Worm (Caenorhabditis elegans) whole organism, late embryonic: ENCODE measurements around the gene nasp-2.

Source experiments
- C08G9.2 ChIP-seq: sonication (generic microtip); optimal IDR thresholded peaks from 2 replicates; lab custom pipeline; 2016; ENCODE audit warnings: mild to moderate bottlenecking, missing genetic modification characterization, moderate library complexity, missing compliant biosample characterization
- C38D4.7 ChIP-seq: fragments of 200-800 bp; sonication (Bioruptor generic); optimal IDR thresholded peaks from 2 replicates; lab custom pipeline; 2018; ENCODE audit warnings: mild to moderate bottlenecking, missing genetic modification characterization, moderate library complexity, missing compliant biosample characterization
- F13H6.1 ChIP-seq: sonication (generic microtip); optimal IDR thresholded peaks from 2 replicates; lab custom pipeline; 2016; ENCODE audit warnings: missing genetic modification characterization, missing compliant biosample characterization
- K02D7.2 ChIP-seq: sonication (generic microtip); optimal IDR thresholded peaks from 2 replicates; lab custom pipeline; 2017; ENCODE audit warnings: mild to moderate bottlenecking, missing genetic modification characterization, missing compliant biosample characterization
- K09A11.1 ChIP-seq: sonication (generic microtip); optimal IDR thresholded peaks from 2 replicates; lab custom pipeline; 2017; ENCODE audit warnings: antibody characterized with exemption, mild to moderate bottlenecking, missing genetic modification characterization, missing compliant biosample characterization; ENCODE audit not compliant: insufficient read depth
- Y22D7AL.16 ChIP-seq: sonication (generic microtip); optimal IDR thresholded peaks from 2 replicates; lab custom pipeline; 2016; ENCODE audit warnings: missing genetic modification characterization, missing compliant biosample characterization
- ceh-14 ChIP-seq: sonication (generic microtip); optimal IDR thresholded peaks from 2 replicates; lab custom pipeline; 2016; ENCODE audit warnings: missing genotype, missing genetic modification characterization, missing compliant biosample characterization
- ceh-18 ChIP-seq: sonication (generic microtip); optimal IDR thresholded peaks from 2 replicates; lab custom pipeline; 2016; ENCODE audit warnings: missing genetic modification characterization, missing compliant biosample characterization
- ceh-2 ChIP-seq: sonication (generic microtip); optimal IDR thresholded peaks from 2 replicates; lab custom pipeline; 2016; ENCODE audit warnings: missing genotype, missing genetic modification characterization, missing compliant biosample characterization
- ceh-22 ChIP-seq: sonication (generic microtip); optimal IDR thresholded peaks from 2 replicates; lab custom pipeline; 2017; ENCODE audit warnings: missing biosample characterization, missing genetic modification characterization
- ceh-24 ChIP-seq: sonication (generic microtip); optimal IDR thresholded peaks from 2 replicates; lab custom pipeline; 2016; ENCODE audit warnings: mild to moderate bottlenecking, missing genetic modification characterization, missing compliant biosample characterization
- ceh-34 ChIP-seq: sonication (generic microtip); optimal IDR thresholded peaks from 2 replicates; lab custom pipeline; 2016; ENCODE audit warnings: mild to moderate bottlenecking, missing genetic modification characterization, missing compliant biosample characterization
- ceh-45 ChIP-seq: fragments of 200-800 bp; sonication (Bioruptor generic); IDR thresholded peaks from 2 replicates; pipeline ENCODE4 v1.3.6; 2022; ENCODE audit warnings: missing genetic modification reagents, missing genetic modification characterization, missing compliant biosample characterization
- ceh-48 ChIP-seq: sonication (generic microtip); optimal IDR thresholded peaks from 2 replicates; lab custom pipeline; 2016; ENCODE audit warnings: missing genetic modification characterization, inconsistent platforms, missing compliant biosample characterization
- dmd-4 ChIP-seq: sonication (generic microtip); optimal IDR thresholded peaks from 2 replicates; lab custom pipeline; 2016; ENCODE audit warnings: borderline replicate concordance, missing genetic modification characterization, missing compliant biosample characterization
- dve-1 ChIP-seq: sonication (generic microtip); optimal IDR thresholded peaks from 2 replicates; lab custom pipeline; 2017; ENCODE audit warnings: antibody characterized with exemption, mild to moderate bottlenecking, missing genetic modification characterization, missing compliant biosample characterization
- elt-4 ChIP-seq: sonication (generic microtip); optimal IDR thresholded peaks from 2 replicates; lab custom pipeline; 2016; ENCODE audit warnings: missing genetic modification characterization, missing compliant biosample characterization
- ets-4 ChIP-seq: sonication (generic microtip); optimal IDR thresholded peaks from 2 replicates; lab custom pipeline; 2016; ENCODE audit warnings: missing genetic modification characterization, missing compliant biosample characterization
- fax-1 ChIP-seq: sonication (generic microtip); optimal IDR thresholded peaks from 2 replicates; lab custom pipeline; 2016; ENCODE audit warnings: missing genotype, missing genetic modification characterization, missing compliant biosample characterization
- fkh-10 ChIP-seq: fragments of 150-350 bp; optimal IDR thresholded peaks from 2 replicates; lab custom pipeline; 2014; ENCODE audit warnings: missing biosample characterization, missing genetic modification reagents, missing genetic modification characterization
- gmeb-2 ChIP-seq: sonication (generic microtip); optimal IDR thresholded peaks from 2 replicates; lab custom pipeline; 2016; ENCODE audit warnings: missing genetic modification characterization, inconsistent platforms, missing compliant biosample characterization
- hlh-30 ChIP-seq: sonication (generic microtip); optimal IDR thresholded peaks from 2 replicates; lab custom pipeline; 2017; ENCODE audit warnings: antibody characterized with exemption, missing genetic modification characterization, missing compliant biosample characterization; ENCODE audit not compliant: insufficient read depth
- hlh-6 ChIP-seq: sonication (generic microtip); optimal IDR thresholded peaks from 2 replicates; lab custom pipeline; 2016; ENCODE audit warnings: missing genotype, missing genetic modification characterization, missing compliant biosample characterization
- hlh-8 ChIP-seq: sonication (generic microtip); optimal IDR thresholded peaks from 2 replicates; lab custom pipeline; 2016; ENCODE audit warnings: missing genotype, missing genetic modification characterization, missing compliant biosample characterization
- lim-6 ChIP-seq: sonication (generic microtip); optimal IDR thresholded peaks from 2 replicates; lab custom pipeline; 2016; ENCODE audit warnings: missing genetic modification characterization, missing compliant biosample characterization
- nfya-1 ChIP-seq: sonication (generic microtip); optimal IDR thresholded peaks from 2 replicates; lab custom pipeline; 2017; ENCODE audit warnings: missing genetic modification characterization, mild to moderate bottlenecking, missing compliant biosample characterization, antibody characterized with exemption, moderate library complexity
- nhr-232 ChIP-seq: sonication (generic microtip); optimal IDR thresholded peaks from 2 replicates; lab custom pipeline; 2016; ENCODE audit warnings: missing genetic modification characterization, missing compliant biosample characterization
- pax-1 ChIP-seq: fragments of 150-350 bp; optimal IDR thresholded peaks from 2 replicates; lab custom pipeline; 2014; ENCODE audit warnings: missing biosample characterization, missing genetic modification characterization
- pha-4 ChIP-seq: fragments of 150-350 bp; optimal IDR thresholded peaks from 2 replicates; lab custom pipeline; 2018; ENCODE audit warnings: missing biosample characterization, missing genetic modification reagents, missing genetic modification characterization
- pqm-1 ChIP-seq: sonication (generic microtip); optimal IDR thresholded peaks from 2 replicates; lab custom pipeline; 2016; ENCODE audit warnings: missing genetic modification characterization, missing compliant biosample characterization
- ref-2 ChIP-seq: sonication (generic microtip); optimal IDR thresholded peaks from 2 replicates; lab custom pipeline; 2016; ENCODE audit warnings: missing genetic modification characterization, missing compliant biosample characterization
- sdc-2 ChIP-seq: sonication (generic microtip); optimal IDR thresholded peaks from 2 replicates; lab custom pipeline; 2016; ENCODE audit warnings: missing genotype, missing genetic modification characterization, missing compliant biosample characterization
- sox-2 ChIP-seq: fragments of 200-800 bp; sonication (Bioruptor generic); IDR thresholded peaks from 2 replicates; pipeline ENCODE4 v1.3.6; 2022; ENCODE audit warnings: missing genetic modification reagents, missing genetic modification characterization, missing compliant biosample characterization
- sox-4 ChIP-seq: sonication (generic microtip); optimal IDR thresholded peaks from 2 replicates; lab custom pipeline; 2017; ENCODE audit warnings: mild to moderate bottlenecking, missing genetic modification characterization, inconsistent platforms, missing compliant biosample characterization
- syd-9 ChIP-seq: sonication (generic microtip); optimal IDR thresholded peaks from 2 replicates; lab custom pipeline; 2016; ENCODE audit warnings: mild to moderate bottlenecking, missing genetic modification characterization, moderate library complexity, missing compliant biosample characterization
- unc-42 ChIP-seq: sonication (generic microtip); optimal IDR thresholded peaks from 2 replicates; lab custom pipeline; 2016; ENCODE audit warnings: missing genotype, missing genetic modification characterization, missing compliant biosample characterization
- zip-5 ChIP-seq: sonication (generic microtip); optimal IDR thresholded peaks from 2 replicates; lab custom pipeline; 2016; ENCODE audit warnings: missing genetic modification characterization, missing compliant biosample characterization

Gene nasp-2

DNA sequence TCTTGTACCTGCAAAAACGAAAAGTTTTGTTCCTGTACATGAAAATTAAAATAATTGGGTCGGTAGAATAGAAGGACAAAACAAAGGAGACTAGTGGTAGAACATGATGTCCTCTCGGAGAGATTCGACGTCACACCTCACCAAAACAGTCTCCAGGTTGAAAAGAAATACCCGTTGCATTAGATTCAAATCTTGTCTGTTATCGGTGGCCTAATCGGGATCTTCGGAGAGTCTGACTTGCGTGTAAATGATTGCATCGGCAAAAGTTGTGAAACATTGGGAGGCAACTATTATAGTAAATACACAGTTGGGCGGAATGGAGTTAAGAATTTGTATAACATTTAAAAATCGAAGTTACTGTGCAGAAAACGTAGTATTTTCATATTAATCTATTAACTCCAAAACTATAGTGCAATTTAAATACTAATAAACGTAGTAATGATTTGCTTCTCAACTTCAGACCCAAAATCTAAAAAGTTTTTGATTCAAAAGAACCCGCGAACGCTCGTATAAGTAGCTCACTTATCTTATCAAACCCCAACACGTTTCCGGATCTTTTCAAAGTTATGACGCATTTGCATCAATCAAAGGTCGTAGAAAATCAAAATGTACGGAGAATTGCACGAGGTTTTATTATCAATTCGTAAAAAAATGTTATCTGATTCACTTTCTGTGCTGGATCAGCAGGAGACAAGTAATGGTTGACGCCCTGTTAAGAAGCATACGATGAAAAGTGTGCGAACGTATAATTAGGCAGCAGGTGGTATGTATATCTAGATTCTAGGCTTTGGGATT lies 21.5 kb upstream of the nasp-2 start, which contains the start of gene nhr-168:
nhr-168 (minus strand) TSS at position 486 of the 795 bp plus-strand sequence.
- no peak for TF ChIP-seq F13H6.1 (tag; lab: Kevin White, UChicago)
- no peak for TF ChIP-seq dmd-4 (tag; lab: Kevin White, UChicago)
- no peak for TF ChIP-seq pax-1 (tag; lab: Kevin White, UChicago)
- no peak for TF ChIP-seq syd-9 (tag; lab: Kevin White, UChicago)
- TF ChIP-seq K02D7.2 (tag; lab: Kevin White, UChicago), result no peak
- TF ChIP-seq ceh-45, result no peak
- TF ChIP-seq nhr-232, result no peak
- TF ChIP-seq ceh-2 (tag; lab: Kevin White, UChicago), result no peak
- no peak for TF ChIP-seq gmeb-2 (tag; lab: Kevin White, UChicago)
- no peak for TF ChIP-seq ceh-14 (tag; lab: Kevin White, UChicago)
- TF ChIP-seq ceh-22, result no peak
- no peak for TF ChIP-seq nfya-1 (tag; lab: Kevin White, UChicago)
- no peak for TF ChIP-seq hlh-8 (tag; lab: Kevin White, UChicago)
- no peak for TF ChIP-seq ceh-48 (tag; lab: Kevin White, UChicago)
- no peak for TF ChIP-seq fkh-10 (GFP tag; lab: Kevin White, UChicago)
- no peak for TF ChIP-seq C38D4.7 (GFP tag; lab: Kevin White, UChicago)
- no peak for TF ChIP-seq K09A11.1
- TF ChIP-seq fax-1, result no peak
- no peak for TF ChIP-seq hlh-6 (tag; lab: Kevin White, UChicago)
- TF ChIP-seq zip-5 (tag; lab: Kevin White, UChicago), result no peak

DNA sequence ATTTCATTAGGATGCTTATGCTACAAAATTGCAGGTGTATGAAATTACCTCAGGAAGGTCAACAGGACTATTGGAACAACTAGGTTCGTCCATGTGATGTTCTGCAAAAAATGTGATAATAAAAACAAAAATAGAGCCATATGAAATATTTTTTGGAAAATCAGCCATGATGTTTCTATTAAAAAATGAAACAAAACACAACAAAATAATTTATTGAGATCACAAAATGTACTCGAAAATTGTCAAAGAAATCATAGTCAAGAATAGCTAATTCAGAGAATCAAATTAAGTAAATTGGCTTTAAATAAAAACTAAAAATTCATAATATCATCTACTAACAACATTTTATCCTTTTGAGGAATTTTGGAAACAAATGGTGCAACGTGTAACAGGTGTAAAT lies 18.9 kb upstream of the nasp-2 start, which contains the start of gene nhr-129:
nhr-129 (minus strand) TSS at position 101 of the 400 bp plus-strand sequence.
- TF ChIP-seq nfya-1 (tag; lab: Kevin White, UChicago) (no peak), ets-4 (no peak), ceh-45 (no peak), K09A11.1 (no peak), hlh-30 (tag; lab: Kevin White, UChicago) (no peak), pax-1 (tag; lab: Kevin White, UChicago) (no peak), ref-2 (tag; lab: Kevin White, UChicago) (no peak)

DNA sequence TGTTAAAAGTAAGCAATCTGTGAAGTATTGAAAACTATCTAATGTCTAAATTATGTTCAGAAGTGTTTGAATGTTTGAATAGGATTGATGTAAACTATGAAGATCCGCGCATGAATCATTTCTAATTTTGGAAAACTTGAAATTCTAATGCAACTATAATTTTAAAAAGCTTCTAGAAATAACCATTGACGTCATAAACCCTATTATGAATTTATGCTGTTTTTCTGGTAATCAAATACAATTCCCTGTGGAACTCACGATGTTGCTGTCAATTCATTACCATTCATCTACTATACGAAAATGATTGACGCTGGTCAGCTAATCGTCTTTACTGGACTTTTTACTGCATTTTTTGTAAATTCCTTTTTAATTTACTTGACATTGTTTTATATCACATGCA lies 15.4 kb upstream of the nasp-2 start, which contains the start of gene str-37:
str-37 (plus strand) TSS at position 301 of the 400 bp plus-strand sequence.
- TF ChIP-seq dmd-4 (tag; lab: Kevin White, UChicago), result no peak
- no peak for TF ChIP-seq ceh-2 (tag; lab: Kevin White, UChicago)
- TF ChIP-seq C08G9.2 (tag; lab: Kevin White, UChicago), result no peak
- TF ChIP-seq unc-42 (tag; lab: Kevin White, UChicago), result no peak
- TF ChIP-seq pqm-1 (tag; lab: Kevin White, UChicago), result no peak
- no peak for TF ChIP-seq lim-6 (tag; lab: Kevin White, UChicago)
- no peak for TF ChIP-seq sox-2 (GFP tag; lab: Robert Waterston, UW)
- TF ChIP-seq pha-4 (tag; lab: Kevin White, UChicago), result no peak
- TF ChIP-seq ceh-18 (tag; lab: Kevin White, UChicago), result no peak
- TF ChIP-seq ceh-34, result no peak
- no peak for TF ChIP-seq fax-1
- TF ChIP-seq sdc-2 (tag; lab: Kevin White, UChicago), result no peak
- TF ChIP-seq ceh-24 (tag; lab: Kevin White, UChicago), result no peak
- TF ChIP-seq Y22D7AL.16, result no peak
- TF ChIP-seq dve-1, result no peak
- TF ChIP-seq elt-4, result no peak
- no peak for TF ChIP-seq F13H6.1 (tag; lab: Kevin White, UChicago)
- TF ChIP-seq ets-4, result no peak
- TF ChIP-seq sox-4 (tag; lab: Kevin White, UChicago), result no peak
- TF ChIP-seq, all 69 proteins: peak for 0
